Worm (Caenorhabditis elegans): ENCODE results near the gene rcq-5.

rcq-5 gene

ce11 chrIII:4039775-4040174 lies 18.0 kb downstream of the rcq-5 start:
- no peak for TF ChIP-seq zim-3 (tag; optimal IDR thresholded peaks at IDR 0.05)
- no peak for TF ChIP-seq egrh-3 (GFP tag; IDR thresholded peaks at IDR 0.05)
- peak; percentile 87 for TF ChIP-seq nhr-80 (tag; optimal IDR thresholded peaks at IDR 0.05)
- TF ChIP-seq sptf-2 (GFP tag; optimal IDR thresholded peaks at IDR 0.05): no peak
- TF ChIP-seq lin-26 (GFP tag; IDR thresholded peaks at IDR 0.05): no peak
- TF ChIP-seq ceh-91 (GFP tag; IDR thresholded peaks at IDR 0.05): no peak
- no peak for TF ChIP-seq ZK185.1 (tag; optimal IDR thresholded peaks at IDR 0.05; ENCODE audit: poor library complexity, severe bottlenecking)
- TF ChIP-seq attf-3 (GFP tag; conservative IDR thresholded peaks at IDR 0.05): no peak
- TF ChIP-seq F33H1.4 (GFP tag; IDR thresholded peaks at IDR 0.05): no peak

ce11 chrIII:4037332-4037731 lies 20.4 kb downstream of the rcq-5 start:
- TF ChIP-seq nhr-80 (tag; optimal IDR thresholded peaks at IDR 0.05): peak; percentile 27
- TF ChIP-seq ZK185.1 (tag; optimal IDR thresholded peaks at IDR 0.05; ENCODE audit: poor library complexity, severe bottlenecking): no peak
- no peak for TF ChIP-seq tbp1 (GFP tag; optimal IDR thresholded peaks at IDR 0.05)
- TF ChIP-seq ama-1 (optimal IDR thresholded peaks at IDR 0.05): no peak
- no peak for TF ChIP-seq ama-1 (GFP tag; optimal IDR thresholded peaks at IDR 0.05)
- TF ChIP-seq zfh-2 (GFP tag; conservative IDR thresholded peaks at IDR 0.05): peak; percentile 91
- peak; percentile 44; the same call in 1 of the 2 replicates for TF ChIP-seq hmg-1.2 (GFP tag; IDR thresholded peaks at IDR 0.05)
- no peak for TF ChIP-seq ceh-100 (GFP tag; IDR thresholded peaks at IDR 0.05)
- TF ChIP-seq F57A8.1 (GFP tag; optimal IDR thresholded peaks at IDR 0.05): no peak
- TF ChIP-seq ztf-3 (GFP tag; optimal IDR thresholded peaks at IDR 0.05): no peak
- 0 out of 2 replicates have a peak, but pooled peaks have one; percentile 30 for TF ChIP-seq bed-2 (GFP tag; IDR thresholded peaks at IDR 0.05)
- TF ChIP-seq unc-130 (GFP tag; optimal IDR thresholded peaks at IDR 0.05): no peak
- no peak for TF ChIP-seq F37B4.10 (GFP tag; IDR thresholded peaks at IDR 0.05)
- TF ChIP-seq D2030.7 (GFP tag; IDR thresholded peaks at IDR 0.05): no peak
- TF ChIP-seq C17E4.6 (GFP tag; IDR thresholded peaks at IDR 0.05): no peak
- TF ChIP-seq attf-5 (GFP tag; optimal IDR thresholded peaks at IDR 0.05): no peak
- no peak for TF ChIP-seq madf-3 (GFP tag; IDR thresholded peaks at IDR 0.05)
- TF ChIP-seq lin-35 (GFP tag; optimal IDR thresholded peaks at IDR 0.05): no peak
- TF ChIP-seq rpc-1 (optimal IDR thresholded peaks at IDR 0.05): no peak
- no peak for TF ChIP-seq rpc-1 (tag; optimal IDR thresholded peaks at IDR 0.05)
- TF ChIP-seq egrh-3 (GFP tag; IDR thresholded peaks at IDR 0.05): no peak; the same call in 1 of the 2 replicates
- no peak for TF ChIP-seq somi-1 (GFP tag; optimal IDR thresholded peaks at IDR 0.05)
- TF ChIP-seq nhr-90 (tag; optimal IDR thresholded peaks at IDR 0.05): no peak
- TF ChIP-seq rec-8 (tag; optimal IDR thresholded peaks at IDR 0.05): no peak
- no peak for TF ChIP-seq fkh-3 (tag; optimal IDR thresholded peaks at IDR 0.05)
- no peak for TF ChIP-seq cebp-1 (GFP tag; IDR thresholded peaks at IDR 0.05)
- TF ChIP-seq cebp-1 (tag; optimal IDR thresholded peaks at IDR 0.05): no peak
- no peak for TF ChIP-seq F33H1.4 (GFP tag; IDR thresholded peaks at IDR 0.05)
- TF ChIP-seq F52B5.7 (tag; optimal IDR thresholded peaks at IDR 0.05): peak; percentile 36

- TF ChIP-seq nfya-1 (tag; optimal IDR thresholded peaks at IDR 0.05; ENCODE audit: borderline replicate concordance, insufficient read depth) (no peak), rcor-1 (GFP tag; IDR thresholded peaks at IDR 0.05) (no peak)
These were observed 21.0 kb downstream of the rcq-5 start, which contains the start of gene hum-5 for ce11 chrIII:4036740-4037139. Gene hum-5 (minus strand): TSS chrIII:4036840.

- TF ChIP-seq ztf-6 (GFP tag; IDR thresholded peaks at IDR 0.05) (no peak), cebp-1 (GFP tag; IDR thresholded peaks at IDR 0.05) (peak; percentile 78), cebp-1 (tag; optimal IDR thresholded peaks at IDR 0.05) (peak; percentile 98)
These were observed 22.8 kb downstream of the rcq-5 start for ce11 chrIII:4034984-4035383.
